Worm (Caenorhabditis elegans) whole organism, L4 larva: ENCODE data around the gene R13A1.3.
A peak's percentile ranks its signal among the peaks of the same experiment; 100 is the strongest.

ENCODE experiments used
- F26F4.8 ChIP-seq: fragments of 200-800 bp; sonication (Bioruptor generic); conservative IDR thresholded peaks from 2 replicates; pipeline ENCODE4 v1.3.6; 2022; ENCODE audit warnings: missing genetic modification characterization, missing compliant biosample characterization
- aha-1 ChIP-seq: fragments of 150-350 bp; peaks from one replicate; lab custom pipeline; 2014; ENCODE audit warnings: missing biosample characterization, missing genetic modification characterization
- ceh-20 ChIP-seq: fragments of 200-800 bp; sonication (Bioruptor generic); IDR thresholded peaks from 2 replicates; pipeline ENCODE4 v1.3.6; 2022; ENCODE audit warnings: missing genetic modification reagents, missing genetic modification characterization, missing compliant biosample characterization
- ceh-62 ChIP-seq: sonication (generic microtip); optimal IDR thresholded peaks from 2 replicates; lab custom pipeline; 2017; ENCODE audit warnings: missing biosample characterization, missing genetic modification characterization
- daf-16 ChIP-seq, 3 experiments: sonication (generic microtip); optimal IDR thresholded peaks; 2 replicates each; lab custom pipeline; 2016 to 2017; ENCODE audit warnings: missing genetic modification characterization in 3 of 3, missing genetic modification reagents in 3 of 3, mild to moderate bottlenecking in 2 of 3, missing compliant biosample characterization in 2 of 3, missing biosample characterization in 1 of 3, moderate library complexity in 1 of 3
- daf-19 ChIP-seq: fragments of 200-800 bp; sonication (Bioruptor generic); conservative IDR thresholded peaks from 2 replicates; pipeline ENCODE4 v1.3.6; 2022; ENCODE audit warnings: missing genetic modification characterization, missing compliant biosample characterization
- dmd-8 ChIP-seq: fragments of 200-800 bp; sonication (Bioruptor generic); IDR thresholded peaks from 2 replicates; pipeline ENCODE4 v1.3.6; 2022; ENCODE audit warnings: missing genetic modification characterization, missing compliant biosample characterization
- egl-43 ChIP-seq: fragments of 200-800 bp; sonication (Bioruptor generic); IDR thresholded peaks from 2 replicates; pipeline ENCODE4 v1.3.6; 2022; ENCODE audit warnings: missing genetic modification reagents, missing genetic modification characterization, missing compliant biosample characterization
- fkh-10 ChIP-seq: fragments of 150-350 bp; optimal IDR thresholded peaks from 2 replicates; lab custom pipeline; 2014; ENCODE audit warnings: missing biosample characterization, missing genetic modification reagents, missing genetic modification characterization
- hlh-11 ChIP-seq: fragments of 200-800 bp; sonication (Bioruptor generic); optimal IDR thresholded peaks from 2 replicates; lab custom pipeline; 2018; ENCODE audit warnings: mild to moderate bottlenecking, missing genetic modification characterization, missing compliant biosample characterization
- hlh-30 ChIP-seq: sonication (generic microtip); optimal IDR thresholded peaks from 2 replicates; lab custom pipeline; 2017; ENCODE audit warnings: antibody characterized with exemption, mild to moderate bottlenecking, missing genetic modification characterization, missing compliant biosample characterization; ENCODE audit not compliant: insufficient read depth
- hmg-1.1 ChIP-seq: fragments of 200-800 bp; sonication (Bioruptor generic); IDR thresholded peaks from 2 replicates; pipeline ENCODE4 v1.3.6; 2022; ENCODE audit warnings: missing genetic modification reagents, missing genetic modification characterization, missing compliant biosample characterization
- jun-1 ChIP-seq: fragments of 150-350 bp; optimal IDR thresholded peaks from 2 replicates; lab custom pipeline; 2014; ENCODE audit warnings: missing biosample characterization, missing genetic modification reagents, missing genetic modification characterization
- lin-1 ChIP-seq: fragments of 200-800 bp; sonication (Bioruptor generic); IDR thresholded peaks from 2 replicates; pipeline ENCODE4 v1.3.6; 2022; ENCODE audit warnings: missing genetic modification reagents, missing genetic modification characterization, missing compliant biosample characterization
- lin-29 ChIP-seq: fragments of 200-800 bp; sonication (Bioruptor generic); IDR thresholded peaks from 2 replicates; pipeline ENCODE4 v1.3.6; 2022; ENCODE audit warnings: missing genetic modification reagents, missing genetic modification characterization, missing compliant biosample characterization
- lin-38 ChIP-seq: fragments of 200-800 bp; sonication (Bioruptor generic); IDR thresholded peaks from 2 replicates; pipeline ENCODE4 v1.3.6; 2022; ENCODE audit warnings: missing genetic modification reagents, missing genetic modification characterization, missing compliant biosample characterization
- lin-39 ChIP-seq: fragments of 150-350 bp; optimal IDR thresholded peaks from 2 replicates; lab custom pipeline; 2014; ENCODE audit warnings: missing biosample characterization, missing genetic modification reagents, missing genetic modification characterization
- lir-3 ChIP-seq: sonication (generic microtip); optimal IDR thresholded peaks from 2 replicates; lab custom pipeline; 2016; ENCODE audit warnings: mild to moderate bottlenecking, missing genetic modification characterization, missing compliant biosample characterization
- madf-5 ChIP-seq, 2 experiments: fragments of 200-800 bp; sonication (Bioruptor generic); IDR thresholded peaks; 2 replicates each; pipeline ENCODE4 v1.3.6; 2022; ENCODE audit warnings: missing compliant biosample characterization in 2 of 2, missing genetic modification characterization in 2 of 2
- mdl-1 ChIP-seq, 2 experiments: fragments of 150-350 bp in 1 of 2; sonication (generic microtip) in 1 of 2; optimal IDR thresholded peaks; 2 replicates each; lab custom pipeline; 2014 to 2017; ENCODE audit warnings: missing biosample characterization in 2 of 2, missing genetic modification characterization in 2 of 2
- mdt-29 ChIP-seq: fragments of 200-800 bp; sonication (Bioruptor generic); IDR thresholded peaks from 2 replicates; pipeline ENCODE4 v1.3.6; 2022; ENCODE audit warnings: missing genetic modification reagents, missing genetic modification characterization, missing compliant biosample characterization
- mep-1 ChIP-seq: fragments of 150-350 bp; sonication (generic microtip); optimal IDR thresholded peaks from 3 replicates; lab custom pipeline; 2014; ENCODE audit warnings: missing biosample characterization, missing genetic modification characterization
- mxl-3 ChIP-seq: fragments of 200-800 bp; sonication (Bioruptor generic); optimal IDR thresholded peaks from 2 replicates; lab custom pipeline; 2018; ENCODE audit warnings: mild to moderate bottlenecking, missing genetic modification characterization, missing compliant biosample characterization
- nhr-11 ChIP-seq: fragments of 150-350 bp; optimal IDR thresholded peaks from 2 replicates; lab custom pipeline; 2014; ENCODE audit warnings: missing biosample characterization, missing genetic modification characterization
- nhr-25 ChIP-seq: sonication (generic microtip); optimal IDR thresholded peaks from 2 replicates; lab custom pipeline; 2017; ENCODE audit warnings: missing genetic modification characterization, mild to moderate bottlenecking, missing compliant biosample characterization, antibody characterized with exemption, moderate library complexity, borderline replicate concordance; ENCODE audit not compliant: insufficient read depth
- nhr-28 ChIP-seq: fragments of 150-350 bp; optimal IDR thresholded peaks from 2 replicates; lab custom pipeline; 2014; ENCODE audit warnings: missing biosample characterization, missing genetic modification characterization
- nhr-77 ChIP-seq: fragments of 150-350 bp; optimal IDR thresholded peaks from 2 replicates; lab custom pipeline; 2014; ENCODE audit warnings: missing biosample characterization, missing genetic modification characterization
- pha-4 ChIP-seq, 2 experiments: fragments of 150-350 bp in 1 of 2; fragments of 200-800 bp in 1 of 2; sonication (Bioruptor generic) in 1 of 2; IDR thresholded peaks in 1 of 2; optimal IDR thresholded peaks in 1 of 2; 2 replicates each; pipeline versions ENCODE4 v1.3.6 to Lab custom; 2014 to 2022; ENCODE audit warnings: missing genetic modification characterization in 2 of 2, missing genetic modification reagents in 2 of 2, missing biosample characterization in 1 of 2, missing compliant biosample characterization in 1 of 2
- rbr-2 ChIP-seq: sonication (generic microtip); optimal IDR thresholded peaks from 2 replicates; lab custom pipeline; 2016; ENCODE audit warnings: missing genotype, missing genetic modification characterization, missing compliant biosample characterization
- spr-1 ChIP-seq: sonication (generic microtip); optimal IDR thresholded peaks from 2 replicates; lab custom pipeline; 2016; ENCODE audit warnings: mild to moderate bottlenecking, missing genetic modification characterization, missing compliant biosample characterization
- unc-39 ChIP-seq: sonication (generic microtip); optimal IDR thresholded peaks from 2 replicates; lab custom pipeline; 2017; ENCODE audit warnings: missing biosample characterization, missing genetic modification characterization
- unc-62 ChIP-seq, 3 experiments: fragments of 150-350 bp in 1 of 3; sonication (generic microtip); optimal IDR thresholded peaks in 2 of 3; peaks in 1 of 3; 1 replicate in 1 of 3; 2 replicates in 2 of 3; lab custom pipeline; 2014 to 2017; ENCODE audit warnings: missing biosample characterization in 3 of 3, missing genetic modification characterization in 3 of 3, missing genetic modification reagents in 3 of 3, missing genotype in 1 of 3
- zip-2 ChIP-seq: fragments of 150-350 bp; optimal IDR thresholded peaks from 2 replicates; lab custom pipeline; 2014; ENCODE audit warnings: missing biosample characterization, missing genetic modification characterization

The R13A1.3 gene

DNA sequence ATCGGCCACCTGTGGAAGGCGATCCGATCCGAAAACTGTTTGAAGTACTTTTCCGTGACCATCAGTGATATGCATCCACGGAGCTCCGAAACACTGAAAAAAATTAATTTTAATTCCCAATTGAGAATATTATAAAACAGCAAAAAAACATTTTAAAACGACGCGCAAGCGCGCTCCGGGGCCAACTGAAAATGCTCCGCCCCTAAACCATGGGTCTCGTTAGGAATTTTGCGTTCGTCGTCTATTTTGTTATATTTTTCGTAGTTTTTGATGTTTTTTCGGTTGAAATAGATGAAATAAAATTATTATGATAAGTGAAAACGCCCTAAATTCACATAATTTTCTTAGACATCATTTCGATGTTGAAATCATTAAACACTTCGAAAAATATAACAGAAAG, 36.8 kb downstream of the R13A1.3 start:
- TF ChIP-seq jun-1 (tag; lab: Kevin White, UChicago), result peak; percentile 24
- no peak for TF ChIP-seq nhr-11 (tag; lab: Kevin White, UChicago)
- no peak for TF ChIP-seq spr-1 (tag; lab: Kevin White, UChicago)
- TF ChIP-seq lin-1 (GFP tag; lab: Robert Waterston, UW), result 0 out of 2 replicates have a peak, but pooled peaks have one; percentile 17
- peak; percentile 23 for TF ChIP-seq rbr-2
- TF ChIP-seq nhr-28 (tag; lab: Kevin White, UChicago), result no peak
- TF ChIP-seq lin-38 (GFP tag; lab: Robert Waterston, UW), result peak; percentile 54
- TF ChIP-seq aha-1 (tag; lab: Kevin White, UChicago), result peak; percentile 56
- peak; percentile 14 for TF ChIP-seq hlh-11 (tag; lab: Kevin White, UChicago)

DNA sequence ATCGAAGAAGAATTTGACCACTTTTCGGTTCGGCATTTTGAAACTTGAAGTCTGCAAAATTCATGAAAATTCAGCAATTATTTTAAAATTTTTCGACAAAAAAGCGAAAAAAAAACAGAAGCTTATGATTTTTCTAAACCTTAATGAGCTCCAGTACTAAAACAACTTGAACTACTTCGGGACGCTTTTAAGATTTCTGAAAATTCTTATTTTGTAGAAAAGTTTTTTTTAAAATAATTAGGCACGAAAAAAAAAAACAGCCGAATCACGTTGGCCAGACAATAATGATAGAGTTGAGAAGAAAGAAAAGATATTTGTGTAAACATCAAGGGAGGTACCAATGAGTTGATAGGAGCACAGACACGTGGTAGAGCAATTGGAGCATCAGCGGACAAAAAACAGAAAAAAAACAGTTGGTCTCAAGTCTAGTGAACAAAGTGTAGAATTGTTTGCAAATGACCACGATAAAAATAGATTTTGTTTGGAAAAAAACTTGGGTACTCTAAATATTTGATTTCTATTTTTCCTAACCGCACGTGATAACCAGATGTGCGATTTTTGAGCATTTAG, 38.5 kb downstream of the R13A1.3 start, which contains the start of gene gstk-2:
gstk-2 (minus strand) TSS at position 51 of the 570 bp plus-strand sequence.
- TF ChIP-seq hlh-11 (tag; lab: Kevin White, UChicago), result peak; percentile 10
- TF ChIP-seq hmg-1.1 (GFP tag; lab: Robert Waterston, UW), result no peak
- peak; percentile 4 for TF ChIP-seq nhr-28 (tag; lab: Kevin White, UChicago)
- no peak for TF ChIP-seq F26F4.8
- TF ChIP-seq hlh-30 (tag; lab: Kevin White, UChicago), result peak; percentile 40
- TF ChIP-seq fkh-10 (GFP tag; lab: Kevin White, UChicago), result no peak
- TF ChIP-seq lin-39 (tag; lab: Kevin White, UChicago), result no peak
- no peak for TF ChIP-seq nhr-77 (tag; lab: Kevin White, UChicago)
- no peak for TF ChIP-seq dmd-8 (GFP tag; lab: Robert Waterston, UW)
- TF ChIP-seq madf-5 (GFP tag; IDR thresholded peaks at IDR 0.05; lab: Robert Waterston, UW), result no peak
- no peak for TF ChIP-seq mxl-3 (GFP tag; lab: Kevin White, UChicago)
- peak in 1 of 2 experiments; percentile 11 for TF ChIP-seq mdl-1 (tag; optimal IDR thresholded peaks at IDR 0.05; lab: Kevin White, UChicago)
- no peak for TF ChIP-seq lin-29 (GFP tag; lab: Robert Waterston, UW)
- TF ChIP-seq daf-16 (GFP tag; optimal IDR thresholded peaks at IDR 0.05; lab: Kevin White, UChicago), result peak in 1 of 2 experiments; percentile 74
- peak; percentile 26 for TF ChIP-seq daf-16 (tag; optimal IDR thresholded peaks at IDR 0.05; lab: Kevin White, UChicago)
- no peak for TF ChIP-seq ceh-20 (GFP tag; lab: Robert Waterston, UW)
- no peak for TF ChIP-seq mep-1 (tag; lab: Kevin White, UChicago)
- TF ChIP-seq lir-3 (tag; lab: Kevin White, UChicago), result no peak
- no peak for TF ChIP-seq egl-43 (GFP tag; lab: Robert Waterston, UW)
- TF ChIP-seq mdt-29 (GFP tag; lab: Robert Waterston, UW), result no peak
- no peak for TF ChIP-seq ceh-62 (tag; lab: Kevin White, UChicago)
- no peak for TF ChIP-seq unc-62 (GFP tag; optimal IDR thresholded peaks at IDR 0.05 in 1 of 2; lab: Kevin White, UChicago)
- no peak for TF ChIP-seq unc-62 (tag; optimal IDR thresholded peaks at IDR 0.05; lab: Kevin White, UChicago)

DNA sequence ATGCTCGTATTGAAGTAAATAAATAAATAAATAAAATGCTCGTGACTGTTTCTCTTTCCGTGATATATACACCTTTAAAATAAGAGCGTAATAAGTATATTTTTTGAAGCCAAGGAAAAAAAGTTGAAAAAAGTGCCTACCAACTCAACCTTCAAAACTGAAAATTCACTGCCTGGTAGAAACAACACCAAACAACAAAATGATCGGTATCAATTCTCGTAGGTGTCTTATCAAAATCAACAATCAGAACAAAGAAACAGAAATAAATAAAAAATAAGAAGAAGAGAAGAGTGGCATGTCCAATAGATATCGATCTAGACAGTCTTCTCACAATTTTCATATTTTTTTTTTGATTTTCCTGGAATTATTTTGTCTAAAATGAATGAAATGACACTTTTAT, 40.1 kb downstream of the R13A1.3 start, which contains the start of gene afmd-1:
afmd-1 (plus strand) TSS at position 316 of the 400 bp plus-strand sequence.
- TF ChIP-seq nhr-25 (tag; lab: Kevin White, UChicago) (no peak), daf-16 (GFP tag; optimal IDR thresholded peaks at IDR 0.05; lab: Kevin White, UChicago) (no peak), daf-16 (tag; optimal IDR thresholded peaks at IDR 0.05; lab: Kevin White, UChicago) (peak; percentile 54), unc-39 (tag; lab: Kevin White, UChicago) (no peak), zip-2 (tag; lab: Kevin White, UChicago) (no peak), aha-1 (tag; lab: Kevin White, UChicago) (peak; percentile 4), ceh-20 (GFP tag; lab: Robert Waterston, UW) (no peak), daf-19 (GFP tag; lab: Robert Waterston, UW) (no peak), pha-4 (GFP tag; IDR thresholded peaks at IDR 0.05; lab: Robert Waterston, UW) (no peak), pha-4 (tag; optimal IDR thresholded peaks at IDR 0.05; lab: Kevin White, UChicago) (no peak), ceh-62 (tag; lab: Kevin White, UChicago) (no peak)
